Fruit fly (Drosophila melanogaster): Measurements from ENCODE around the gene Pkcdelta.
A peak's percentile ranks its signal among the peaks of the same experiment; 100 is the strongest.

The Pkcdelta gene

DNA sequence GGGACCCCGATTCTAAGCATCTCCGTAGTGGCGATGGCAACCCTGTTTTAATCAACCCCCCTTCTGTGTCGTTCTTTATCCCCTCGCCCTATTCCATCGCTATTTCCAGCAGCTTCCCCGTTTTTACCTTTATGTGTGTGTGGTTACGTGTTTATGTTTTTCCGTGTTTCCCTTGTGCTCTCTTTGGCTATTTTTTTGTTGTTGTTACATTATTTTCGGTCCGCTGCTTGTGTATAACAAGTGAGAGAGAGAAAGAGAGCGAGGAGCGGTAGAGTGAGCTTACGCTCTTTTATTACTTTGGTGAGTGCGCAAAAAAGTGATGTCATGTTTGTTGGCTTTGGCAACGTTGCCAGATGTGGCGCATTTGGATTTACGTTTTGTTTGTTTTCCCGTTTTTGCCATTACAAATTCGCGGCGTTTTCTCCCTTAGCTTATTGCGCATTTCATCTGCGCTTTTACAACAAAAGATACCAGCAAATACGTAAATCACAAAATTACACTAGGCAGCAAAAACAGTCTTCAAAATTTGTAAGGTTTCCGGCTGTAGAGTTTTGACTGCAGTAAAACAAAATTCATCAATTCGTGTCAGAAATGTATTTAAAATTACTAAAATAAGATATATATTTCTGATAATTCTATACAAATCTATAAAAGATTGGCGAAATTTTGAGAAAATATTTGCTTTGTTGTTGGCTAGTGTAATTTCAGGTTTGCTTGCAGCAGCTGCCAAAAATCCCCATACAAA is 38.3 kb downstream of the Pkcdelta start:
- peak; percentile 62 for TF ChIP-seq wor (GFP tag; IDR thresholded peaks at IDR 0.05)
- TF ChIP-seq Oaz (GFP tag; IDR thresholded peaks at IDR 0.05) = 0 out of 2 replicates have a peak, but pooled peaks have one; percentile 36
- TF ChIP-seq CG9437 (GFP tag; optimal IDR thresholded peaks at IDR 0.05) = peak; percentile 39
- TF ChIP-seq Nf-YA (GFP tag; IDR thresholded peaks at IDR 0.05) = 0 out of 2 replicates have a peak, but pooled peaks have one; percentile 19
- TF ChIP-seq gsb (GFP tag; IDR thresholded peaks at IDR 0.05) = peak; percentile 41; the same call in 1 of the 2 replicates
- no peak for TF ChIP-seq zen2 (GFP tag; IDR thresholded peaks at IDR 0.05; ENCODE audit: partially characterized antibody)
- TF ChIP-seq CG15601 (tag; optimal IDR thresholded peaks at IDR 0.05) = peak; percentile 21
- peak; percentile 67 for TF ChIP-seq ranshi (GFP tag; IDR thresholded peaks at IDR 0.05)
- peak; percentile 23 for TF ChIP-seq Hr3 (GFP tag; optimal IDR thresholded peaks at IDR 0.05)
- TF ChIP-seq grau (tag; optimal IDR thresholded peaks at IDR 0.05) = peak; percentile 79
- TF ChIP-seq lbe (GFP tag; optimal IDR thresholded peaks at IDR 0.05) = no peak
- TF ChIP-seq Usf (GFP tag; optimal IDR thresholded peaks at IDR 0.05) = no peak
- peak; percentile 56 for TF ChIP-seq CG1233 (GFP tag; optimal IDR thresholded peaks at IDR 0.05)
- no peak for TF ChIP-seq CG10274 (GFP tag; optimal IDR thresholded peaks at IDR 0.05)
- TF ChIP-seq HLHmδ (GFP tag; optimal IDR thresholded peaks at IDR 0.05) = no peak
- peak; percentile 66 for TF ChIP-seq CG17385 (GFP tag; optimal IDR thresholded peaks at IDR 0.05)
- TF ChIP-seq cas (GFP tag; IDR thresholded peaks at IDR 0.05) = no peak
- TF ChIP-seq CG32532 (GFP tag; IDR thresholded peaks at IDR 0.05) = peak; percentile 76
- TF ChIP-seq bcd (GFP tag; optimal IDR thresholded peaks at IDR 0.05) = peak; percentile 62
- peak; percentile 23; the same call in 1 of the 2 replicates for TF ChIP-seq rib (GFP tag; IDR thresholded peaks at IDR 0.05)
- peak; percentile 74 for TF ChIP-seq CG3847 (GFP tag; IDR thresholded peaks at IDR 0.05)
- peak; percentile 75 for TF ChIP-seq Ptx1 (GFP tag; IDR thresholded peaks at IDR 0.05)
- no peak for TF ChIP-seq sr (GFP tag; IDR thresholded peaks at IDR 0.05)
- TF ChIP-seq sd (tag; optimal IDR thresholded peaks at IDR 0.05) = peak; percentile 32
- peak; percentile 29 for TF ChIP-seq CG8359 (GFP tag; optimal IDR thresholded peaks at IDR 0.05; ENCODE audit: borderline replicate concordance)
- TF ChIP-seq tna (GFP tag; IDR thresholded peaks at IDR 0.05; ENCODE audit: partially characterized antibody) = no peak
- peak; percentile 2 for TF ChIP-seq CG1602 (GFP tag; optimal IDR thresholded peaks at IDR 0.05)
- no peak for TF ChIP-seq z (GFP tag; IDR thresholded peaks at IDR 0.05)
- TF ChIP-seq CG3726 (GFP tag; IDR thresholded peaks at IDR 0.05) = 0 out of 3 replicates have a peak, but pooled peaks have one; percentile 53
- 0 out of 4 replicates have a peak, but pooled peaks have one; percentile 21 for TF ChIP-seq Dll (GFP tag; IDR thresholded peaks at IDR 0.05; ENCODE audit: partially characterized antibody)
- TF ChIP-seq Atf3 (GFP tag; optimal IDR thresholded peaks at IDR 0.05) = peak; percentile 68
- no peak for TF ChIP-seq sc (optimal IDR thresholded peaks at IDR 0.05)
- peak; percentile 20 for TF ChIP-seq sc (GFP tag; optimal IDR thresholded peaks at IDR 0.05)
- peak in 1 of 2 experiments; percentile 10 for TF ChIP-seq Eip74EF (GFP tag; optimal IDR thresholded peaks at IDR 0.05)
- TF ChIP-seq CG12104 (GFP tag; optimal IDR thresholded peaks at IDR 0.05) = peak; percentile 52
- no peak for TF ChIP-seq CTCF (GFP tag; optimal IDR thresholded peaks at IDR 0.05)
- TF ChIP-seq Sry-δ (GFP tag; optimal IDR thresholded peaks at IDR 0.05) = peak; percentile 19
- TF ChIP-seq Fer3 (tag; optimal IDR thresholded peaks at IDR 0.05) = peak; percentile 72
- TF ChIP-seq Dp (GFP tag; optimal IDR thresholded peaks at IDR 0.05) = peak; percentile 34
- no peak for TF ChIP-seq gcm2 (GFP tag; optimal IDR thresholded peaks at IDR 0.05)
- no peak for TF ChIP-seq CG1024 (GFP tag; IDR thresholded peaks at IDR 0.05)
- peak; percentile 51 for TF ChIP-seq yki (optimal IDR thresholded peaks at IDR 0.05)
- TF ChIP-seq fd3F (GFP tag; optimal IDR thresholded peaks at IDR 0.05) = peak; percentile 73
- TF ChIP-seq CG2712 (tag; optimal IDR thresholded peaks at IDR 0.05) = peak; percentile 45
- peak; percentile 28 for TF ChIP-seq CG6654 (GFP tag; optimal IDR thresholded peaks at IDR 0.05)
- TF ChIP-seq CG17612 (GFP tag; IDR thresholded peaks at IDR 0.05) = peak; percentile 47; the same call in 1 of the 2 replicates
- TF ChIP-seq dpn (GFP tag; optimal IDR thresholded peaks at IDR 0.05) = peak in 1 of 2 experiments; percentile 49
- TF ChIP-seq CG10209 (GFP tag; optimal IDR thresholded peaks at IDR 0.05) = peak; percentile 45
- TF ChIP-seq ro (GFP tag; IDR thresholded peaks at IDR 0.05) = no peak
- TF ChIP-seq ATbp (GFP tag; optimal IDR thresholded peaks at IDR 0.05) = peak; percentile 23
